Worm (Caenorhabditis elegans) whole organism, young adult: Measurements from ENCODE around the gene F08H9.4.

Experiments used
- B0019.2 ChIP-seq: fragments of 200-800 bp; sonication (Bioruptor generic); conservative IDR thresholded peaks from 2 replicates; pipeline ENCODE4 v1.3.6; 2022; ENCODE audit warnings: missing genetic modification reagents, missing genetic modification characterization, missing compliant biosample characterization
- C17E4.6 ChIP-seq: fragments of 200-800 bp; sonication (Bioruptor generic); IDR thresholded peaks from 2 replicates; pipeline ENCODE4 v1.3.6; 2022; ENCODE audit warnings: missing genetic modification reagents, missing genetic modification characterization, missing compliant biosample characterization
- D2030.7 ChIP-seq: fragments of 200-800 bp; sonication (Bioruptor generic); IDR thresholded peaks from 2 replicates; pipeline ENCODE4 v1.3.6; 2022; ENCODE audit warnings: missing genetic modification reagents, missing genetic modification characterization, missing compliant biosample characterization
- F10E7.11 ChIP-seq: sonication (generic microtip); optimal IDR thresholded peaks from 2 replicates; lab custom pipeline; 2017; ENCODE audit warnings: mild to moderate bottlenecking, missing genetic modification characterization, moderate library complexity, missing compliant biosample characterization
- F22D6.2 ChIP-seq: sonication (generic microtip); optimal IDR thresholded peaks from 2 replicates; lab custom pipeline; 2016; ENCODE audit warnings: mild to moderate bottlenecking, missing genetic modification characterization, missing compliant biosample characterization
- K11D2.4 ChIP-seq: fragments of 200-800 bp; sonication (Bioruptor generic); IDR thresholded peaks from 2 replicates; pipeline ENCODE4 v1.3.6; 2022; ENCODE audit warnings: missing genetic modification reagents, missing genetic modification characterization, missing compliant biosample characterization
- Y67H2A.10 ChIP-seq: fragments of 200-800 bp; sonication (Bioruptor generic); conservative IDR thresholded peaks from 2 replicates; pipeline ENCODE4 v1.3.6; 2022; ENCODE audit warnings: missing genetic modification reagents, missing genetic modification characterization, missing compliant biosample characterization
- Y79H2A.3 ChIP-seq: fragments of 200-800 bp; sonication (Bioruptor generic); conservative IDR thresholded peaks from 2 replicates; pipeline ENCODE4 v1.3.6; 2022; ENCODE audit warnings: missing genetic modification reagents, missing genetic modification characterization, missing compliant biosample characterization
- akir-1 ChIP-seq: fragments of 200-800 bp; sonication (Bioruptor generic); optimal IDR thresholded peaks from 2 replicates; lab custom pipeline; 2018; ENCODE audit warnings: mild to moderate bottlenecking, missing genetic modification characterization, moderate library complexity, missing compliant biosample characterization
- ama-1 ChIP-seq, 3 experiments: fragments of 150-350 bp in 1 of 3; sonication (generic microtip) in 2 of 3; optimal IDR thresholded peaks; 2 replicates each; lab custom pipeline; 2014 to 2018; ENCODE audit warnings: missing biosample characterization in 2 of 3, missing genetic modification characterization in 2 of 3, missing genetic modification reagents in 2 of 3
- aptf-3 ChIP-seq: fragments of 200-800 bp; sonication (Bioruptor generic); IDR thresholded peaks from 2 replicates; pipeline ENCODE4 v1.3.6; 2022; ENCODE audit warnings: missing genetic modification characterization, missing compliant biosample characterization
- athp-1 ChIP-seq: sonication (generic microtip); optimal IDR thresholded peaks from 2 replicates; lab custom pipeline; 2017; ENCODE audit warnings: mild to moderate bottlenecking, missing genetic modification characterization, missing compliant biosample characterization
- attf-6 ChIP-seq: fragments of 200-800 bp; sonication (Bioruptor generic); IDR thresholded peaks from 2 replicates; pipeline ENCODE4 v1.3.6; 2022; ENCODE audit warnings: missing genetic modification reagents, missing genetic modification characterization, missing compliant biosample characterization
- cebp-2 ChIP-seq: fragments of 200-800 bp; sonication (Bioruptor generic); IDR thresholded peaks from 2 replicates; pipeline ENCODE4 v1.3.6; 2022; ENCODE audit warnings: missing genetic modification characterization, missing compliant biosample characterization
- ceh-27 ChIP-seq: fragments of 200-800 bp; sonication (Bioruptor generic); optimal IDR thresholded peaks from 2 replicates; lab custom pipeline; 2018; ENCODE audit warnings: mild to moderate bottlenecking, missing genetic modification characterization, moderate library complexity, missing compliant biosample characterization
- ceh-58 ChIP-seq: fragments of 200-800 bp; sonication (Bioruptor generic); IDR thresholded peaks from 2 replicates; pipeline ENCODE4 v1.3.6; 2022; ENCODE audit warnings: missing genetic modification characterization, missing compliant biosample characterization
- die-1 ChIP-seq: sonication (generic microtip); optimal IDR thresholded peaks from 2 replicates; lab custom pipeline; 2016; ENCODE audit warnings: missing genotype, mild to moderate bottlenecking, missing genetic modification characterization, missing compliant biosample characterization
- egl-44 ChIP-seq: fragments of 200-800 bp; sonication (Bioruptor generic); IDR thresholded peaks from 2 replicates; pipeline ENCODE4 v1.3.6; 2022; ENCODE audit warnings: missing genetic modification reagents, missing genetic modification characterization, missing compliant biosample characterization
- egrh-3 ChIP-seq: fragments of 200-800 bp; sonication (Bioruptor generic); IDR thresholded peaks from 2 replicates; pipeline ENCODE4 v1.3.6; 2022; ENCODE audit warnings: missing genetic modification reagents, missing genetic modification characterization, missing compliant biosample characterization
- ekl-4 ChIP-seq: fragments of 200-800 bp; sonication (Bioruptor generic); IDR thresholded peaks from 2 replicates; pipeline ENCODE4 v1.3.6; 2022; ENCODE audit warnings: missing genetic modification reagents, missing genetic modification characterization, missing compliant biosample characterization
- ets-4 ChIP-seq: fragments of 200-800 bp; sonication (Bioruptor generic); optimal IDR thresholded peaks from 2 replicates; lab custom pipeline; 2018; ENCODE audit warnings: mild to moderate bottlenecking, missing genetic modification characterization, missing compliant biosample characterization
- him-1 ChIP-seq: sonication (generic microtip); optimal IDR thresholded peaks from 2 replicates; lab custom pipeline; 2016; ENCODE audit warnings: missing genotype, missing genetic modification reagents, missing genetic modification characterization, missing compliant biosample characterization
- hlh-26 ChIP-seq: fragments of 200-800 bp; sonication (Bioruptor generic); conservative IDR thresholded peaks from 2 replicates; pipeline ENCODE4 v1.3.6; 2022; ENCODE audit warnings: missing genetic modification reagents, missing genetic modification characterization, missing compliant biosample characterization
- hmg-20 ChIP-seq: fragments of 200-800 bp; sonication (Bioruptor generic); IDR thresholded peaks from 2 replicates; pipeline ENCODE4 v1.3.6; 2022; ENCODE audit warnings: missing genetic modification reagents, missing genetic modification characterization, missing compliant biosample characterization
- let-607 ChIP-seq, 2 experiments: fragments of 200-800 bp in 1 of 2; sonication (Bioruptor generic) in 1 of 2; sonication (generic microtip) in 1 of 2; optimal IDR thresholded peaks; 2 replicates each; lab custom pipeline; 2016 to 2018; ENCODE audit warnings: mild to moderate bottlenecking in 2 of 2, missing compliant biosample characterization in 2 of 2, missing genetic modification characterization in 2 of 2, moderate library complexity in 2 of 2, missing genotype in 1 of 2
- lir-1 ChIP-seq: fragments of 200-800 bp; sonication (Bioruptor generic); conservative IDR thresholded peaks from 2 replicates; pipeline ENCODE4 v1.3.6; 2022; ENCODE audit warnings: missing genetic modification reagents, missing genetic modification characterization, missing compliant biosample characterization
- lsy-27 ChIP-seq: sonication (generic microtip); optimal IDR thresholded peaks from 2 replicates; lab custom pipeline; 2017; ENCODE audit warnings: missing genetic modification characterization, mild to moderate bottlenecking, missing compliant biosample characterization, antibody characterized with exemption, missing genotype, borderline replicate concordance; ENCODE audit not compliant: insufficient read depth
- madf-3 ChIP-seq: fragments of 200-800 bp; sonication (Bioruptor generic); IDR thresholded peaks from 2 replicates; pipeline ENCODE4 v1.3.6; 2022; ENCODE audit warnings: missing genetic modification reagents, missing genetic modification characterization, missing compliant biosample characterization
- mcd-1 ChIP-seq: fragments of 200-800 bp; sonication (Bioruptor generic); IDR thresholded peaks from 2 replicates; pipeline ENCODE4 v1.3.6; 2022; ENCODE audit warnings: missing genetic modification reagents, missing genetic modification characterization, missing compliant biosample characterization
- mxl-1 ChIP-seq: sonication (generic microtip); optimal IDR thresholded peaks from 2 replicates; lab custom pipeline; 2016; ENCODE audit warnings: missing genetic modification characterization, missing compliant biosample characterization
- nfya-1 ChIP-seq: sonication (generic microtip); optimal IDR thresholded peaks from 2 replicates; lab custom pipeline; 2017; ENCODE audit warnings: antibody characterized with exemption, missing compliant biosample characterization, missing genetic modification characterization, borderline replicate concordance; ENCODE audit not compliant: insufficient read depth
- nhr-27 ChIP-seq: fragments of 200-800 bp; sonication (Bioruptor generic); optimal IDR thresholded peaks from 2 replicates; lab custom pipeline; 2018; ENCODE audit warnings: mild to moderate bottlenecking, missing genetic modification characterization, moderate library complexity, missing compliant biosample characterization
- nhr-80 ChIP-seq: sonication (generic microtip); optimal IDR thresholded peaks from 2 replicates; lab custom pipeline; 2016; ENCODE audit warnings: missing genetic modification characterization, missing compliant biosample characterization
- sdz-38 ChIP-seq: sonication (generic microtip); optimal IDR thresholded peaks from 2 replicates; lab custom pipeline; 2016; ENCODE audit warnings: missing genotype, missing genetic modification characterization, missing compliant biosample characterization
- sea-2 ChIP-seq: fragments of 200-800 bp; sonication (Bioruptor generic); IDR thresholded peaks from 2 replicates; pipeline ENCODE4 v1.3.6; 2022; ENCODE audit warnings: missing genetic modification characterization, missing compliant biosample characterization
- somi-1 ChIP-seq: fragments of 200-800 bp; sonication (Bioruptor generic); optimal IDR thresholded peaks from 2 replicates; lab custom pipeline; 2018; ENCODE audit warnings: mild to moderate bottlenecking, missing genetic modification characterization, missing compliant biosample characterization
- sptf-2 ChIP-seq: fragments of 200-800 bp; sonication (Bioruptor generic); optimal IDR thresholded peaks from 2 replicates; lab custom pipeline; 2018; ENCODE audit warnings: mild to moderate bottlenecking, missing genetic modification characterization, missing compliant biosample characterization
- unc-62 ChIP-seq: fragments of 150-350 bp; optimal IDR thresholded peaks from 2 replicates; lab custom pipeline; 2014; ENCODE audit warnings: missing biosample characterization, missing genetic modification reagents, missing genetic modification characterization
- zim-3 ChIP-seq: sonication (generic microtip); optimal IDR thresholded peaks from 2 replicates; lab custom pipeline; 2017; ENCODE audit warnings: mild to moderate bottlenecking, missing genetic modification characterization, moderate library complexity, missing compliant biosample characterization
- ztf-6 ChIP-seq: fragments of 200-800 bp; sonication (Bioruptor generic); IDR thresholded peaks from 2 replicates; pipeline ENCODE4 v1.3.6; 2022; ENCODE audit warnings: missing genetic modification reagents, missing genetic modification characterization, missing compliant biosample characterization

F08H9.4 gene

DNA sequence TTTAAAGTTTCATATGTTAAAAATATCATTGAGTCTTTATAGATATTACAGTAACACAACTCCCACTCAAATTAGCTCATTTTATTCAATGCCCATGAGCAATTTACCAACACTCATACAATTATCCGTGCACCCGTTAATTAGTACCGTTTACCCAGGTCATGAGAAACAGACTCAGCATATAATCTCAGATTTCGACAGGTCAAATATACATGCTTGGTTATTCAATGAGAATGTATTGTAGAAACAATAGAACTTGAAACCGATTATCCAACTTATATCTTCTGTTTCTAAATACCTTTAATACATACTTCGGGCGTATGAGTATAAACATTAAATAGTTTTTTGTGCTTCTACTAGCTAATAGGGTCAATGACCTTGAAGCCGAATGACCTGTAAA lies 28.0 kb downstream of the F08H9.4 start:
- no peak for TF ChIP-seq attf-6 (GFP tag; lab: Robert Waterston, UW)
- no peak for TF ChIP-seq lsy-27
- TF ChIP-seq ztf-6 = no peak

DNA sequence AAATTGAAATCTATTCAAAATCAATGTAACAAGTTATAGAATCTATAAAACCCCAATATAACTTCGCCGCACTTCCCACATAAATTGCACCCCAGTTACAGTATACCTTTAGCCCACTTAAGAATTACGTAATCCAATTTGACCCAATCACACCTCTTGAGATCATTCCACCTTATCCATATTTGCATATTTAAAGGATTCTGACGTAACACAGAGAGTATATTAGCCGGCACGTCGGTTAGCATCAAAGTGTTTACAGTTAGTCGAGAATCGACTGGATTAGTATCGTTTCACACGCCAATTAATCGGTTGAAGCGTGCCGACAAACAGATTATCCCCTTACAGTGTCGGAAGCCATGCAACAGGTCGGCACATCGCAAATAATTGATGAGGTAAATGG lies 30.6 kb downstream of the F08H9.4 start:
- no peak for TF ChIP-seq Y79H2A.3 (GFP tag; lab: Robert Waterston, UW)
- no peak for TF ChIP-seq nhr-80 (tag; lab: Kevin White, UChicago)
- TF ChIP-seq him-1 = no peak
- no peak for TF ChIP-seq akir-1 (GFP tag; lab: Kevin White, UChicago)
- TF ChIP-seq attf-6 (GFP tag; lab: Robert Waterston, UW) = no peak
- no peak for TF ChIP-seq C17E4.6 (GFP tag; lab: Robert Waterston, UW)
- TF ChIP-seq F10E7.11 = no peak

DNA sequence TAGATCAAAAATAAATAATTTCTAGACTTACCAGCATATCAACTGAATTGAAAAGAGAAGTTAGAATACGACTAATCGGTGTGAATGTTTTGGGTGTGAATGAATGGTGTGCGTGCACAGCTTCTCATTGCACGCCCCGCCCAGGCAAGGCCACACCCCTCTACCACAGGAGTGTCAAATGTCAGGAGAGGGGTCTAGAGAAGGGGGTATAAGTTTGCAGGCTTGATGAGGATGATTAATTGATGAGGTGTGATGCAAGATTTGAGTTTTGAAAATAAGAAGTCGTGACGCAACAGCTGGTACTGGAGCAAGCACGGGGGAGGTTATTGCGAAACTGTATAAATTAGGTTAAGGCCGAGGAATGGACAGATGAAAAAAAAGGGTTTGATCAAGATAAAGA lies 32.0 kb downstream of the F08H9.4 start, which contains the start of gene egl-1:
egl-1 (minus strand) TSS at position 101 of the 400 bp plus-strand sequence.
- TF ChIP-seq ekl-4 (GFP tag; lab: Robert Waterston, UW) (no peak), mcd-1 (GFP tag; lab: Robert Waterston, UW) (no peak), aptf-3 (0 out of 2 replicates have a peak, but pooled peaks have one; percentile 35), die-1 (no peak), hmg-20 (GFP tag; lab: Robert Waterston, UW) (no peak), D2030.7 (GFP tag; lab: Robert Waterston, UW) (no peak)

DNA sequence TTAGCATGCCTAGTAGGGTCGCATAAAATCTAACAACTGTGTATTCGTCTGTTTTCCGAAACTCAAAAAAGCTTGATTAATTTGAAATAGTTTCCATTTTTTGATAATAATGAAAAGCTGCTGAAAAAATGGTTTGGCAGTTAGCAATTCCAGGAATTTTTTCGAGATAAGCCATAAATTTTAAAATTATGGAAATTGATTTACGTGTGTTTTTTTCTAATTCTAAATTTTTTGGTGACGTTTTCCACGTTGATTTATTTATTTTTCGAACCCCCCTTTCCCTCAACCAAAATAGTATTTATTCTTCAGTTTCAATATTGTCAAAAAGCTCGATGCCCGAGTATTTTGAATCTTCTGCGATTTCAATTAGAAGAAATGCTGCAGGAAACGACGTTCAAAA lies 35.4 kb downstream of the F08H9.4 start, which contains the start of gene F23B12.1:
F23B12.1 (plus strand) TSS at position 301 of the 400 bp plus-strand sequence.
- TF ChIP-seq athp-1 (tag; lab: Kevin White, UChicago) = no peak
- TF ChIP-seq unc-62 (GFP tag; lab: Kevin White, UChicago) = no peak
- no peak for TF ChIP-seq egl-44 (GFP tag; lab: Robert Waterston, UW)
- TF ChIP-seq ceh-58 (GFP tag; lab: Robert Waterston, UW) = no peak
- TF ChIP-seq, all 124 proteins: peak for 0

DNA sequence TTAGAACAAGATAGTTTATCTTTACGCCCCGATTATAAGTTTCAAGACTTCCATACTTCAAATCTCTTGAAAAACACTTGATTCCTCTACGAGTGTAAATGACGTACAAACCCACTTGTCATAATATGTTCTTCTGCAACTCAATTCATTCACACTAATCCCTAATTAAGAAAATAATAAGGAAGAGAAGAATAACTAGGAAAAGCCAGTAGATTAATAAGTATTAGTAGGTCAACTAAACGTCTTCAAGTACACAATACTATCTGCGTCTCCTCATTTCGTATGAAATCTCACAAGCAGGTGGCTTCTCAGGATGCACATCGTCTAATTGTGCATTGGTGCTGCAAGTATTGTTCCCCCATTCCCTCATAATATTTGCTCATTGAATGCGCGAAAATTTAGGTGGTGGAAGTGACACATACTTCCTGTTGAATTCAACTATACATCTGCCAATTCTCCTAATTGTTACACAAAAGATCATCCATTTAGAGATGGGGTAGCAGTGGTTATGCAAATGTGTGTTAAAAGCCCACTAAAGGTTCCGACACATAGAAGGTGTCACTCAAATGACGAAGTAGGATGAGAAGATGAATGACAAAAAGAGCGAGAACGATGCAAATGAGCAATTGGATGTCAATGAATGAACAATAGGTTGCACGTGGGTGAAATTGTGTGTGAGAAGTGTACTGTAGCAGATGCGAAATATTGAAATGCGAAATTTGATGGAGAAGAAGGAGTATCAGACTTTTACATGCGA lies 37.0 kb downstream of the F08H9.4 start:
- TF ChIP-seq zim-3 (tag; lab: Kevin White, UChicago) = no peak
- TF ChIP-seq cebp-2 (GFP tag; lab: Robert Waterston, UW) = no peak
- no peak for TF ChIP-seq egrh-3
- no peak for TF ChIP-seq aptf-3
- TF ChIP-seq hlh-26 (GFP tag; lab: Robert Waterston, UW) = no peak
- no peak for TF ChIP-seq sdz-38
- no peak for TF ChIP-seq K11D2.4 (GFP tag; lab: Robert Waterston, UW)
- TF ChIP-seq attf-6 (GFP tag; lab: Robert Waterston, UW) = no peak
- no peak for TF ChIP-seq ama-1 (optimal IDR thresholded peaks at IDR 0.05; lab: Kevin White, UChicago)
- no peak for TF ChIP-seq ama-1 (GFP tag; optimal IDR thresholded peaks at IDR 0.05; lab: Kevin White, UChicago)
- no peak for TF ChIP-seq let-607 (tag; optimal IDR thresholded peaks at IDR 0.05; lab: Kevin White, UChicago)
- TF ChIP-seq, all 124 proteins: peak for 0

DNA sequence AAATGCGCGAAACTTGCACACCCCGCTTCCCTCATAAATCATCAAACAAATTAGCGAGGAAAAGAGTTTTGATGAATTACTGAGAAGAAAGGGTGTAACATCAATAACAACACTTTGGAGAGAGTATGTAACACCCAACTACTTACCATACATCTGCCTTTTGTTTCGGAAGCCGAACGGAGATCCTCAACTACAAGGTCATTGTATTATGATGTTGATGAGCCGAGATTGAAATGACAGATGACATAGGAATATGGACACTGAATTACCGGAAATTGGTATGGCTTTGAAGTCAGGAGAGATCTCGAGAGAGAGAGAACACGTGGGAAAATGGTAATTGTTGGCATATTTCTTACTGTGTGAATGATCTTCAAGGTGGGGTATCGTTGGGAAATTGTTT lies 38.2 kb downstream of the F08H9.4 start:
- no peak for TF ChIP-seq B0019.2 (GFP tag; lab: Robert Waterston, UW)
- no peak for TF ChIP-seq lir-1
- TF ChIP-seq nfya-1 (tag; lab: Kevin White, UChicago) = no peak
- no peak for TF ChIP-seq K11D2.4 (GFP tag; lab: Robert Waterston, UW)
- TF ChIP-seq nhr-27 (tag; lab: Kevin White, UChicago) = no peak
- no peak for TF ChIP-seq sptf-2 (GFP tag; lab: Kevin White, UChicago)
- no peak for TF ChIP-seq somi-1
- TF ChIP-seq mxl-1 = no peak
- no peak for TF ChIP-seq madf-3 (GFP tag; lab: Robert Waterston, UW)
- no peak for TF ChIP-seq F22D6.2 (tag; lab: Kevin White, UChicago)
- no peak for TF ChIP-seq sea-2 (GFP tag; lab: Robert Waterston, UW)
- no peak for TF ChIP-seq Y67H2A.10
- no peak for TF ChIP-seq ceh-27 (GFP tag; lab: Kevin White, UChicago)
- TF ChIP-seq ets-4 (GFP tag; lab: Kevin White, UChicago) = no peak
